Fruit fly (Drosophila melanogaster) whole organism, pupa: ENCODE results near the gene CG42296.

Experiments
- CG10348 ChIP-seq: fragments of 200-800 bp; sonication (Bioruptor generic); IDR thresholded peaks from 2 replicates; pipeline ENCODE4 v1.3.6; 2022; ENCODE audit warnings: missing biosample characterization, missing genetic modification characterization
- CG12605 ChIP-seq: fragments of 200-800 bp; sonication (Bioruptor generic); IDR thresholded peaks from 2 replicates; pipeline ENCODE4 v1.3.6; 2022; ENCODE audit warnings: missing biosample characterization, missing genetic modification characterization
- CG32121 ChIP-seq: fragments of 200-800 bp; sonication (Bioruptor generic); IDR thresholded peaks from 2 replicates; pipeline ENCODE4 v1.3.6; 2022; ENCODE audit warnings: missing biosample characterization, missing genetic modification characterization
- CG9948 ChIP-seq: fragments of 200-800 bp; sonication (Bioruptor generic); optimal IDR thresholded peaks from 2 replicates; lab custom pipeline; 2018; ENCODE audit warnings: missing biosample characterization, mild to moderate bottlenecking, missing genetic modification characterization, moderate library complexity
- Ets98B ChIP-seq: fragments of 200-800 bp; sonication (Bioruptor generic); IDR thresholded peaks from 2 replicates; pipeline ENCODE4 v1.3.6; 2022; ENCODE audit warnings: missing biosample characterization, missing genetic modification characterization
- Pif1A ChIP-seq: fragments of 200-800 bp; sonication (Bioruptor generic); optimal IDR thresholded peaks from 3 replicates; lab custom pipeline; 2016; ENCODE audit warnings: missing biosample characterization, missing genetic modification characterization
- rn ChIP-seq: fragments of 200-800 bp; sonication (Bioruptor generic); IDR thresholded peaks from 2 replicates; pipeline ENCODE4 v1.3.6; 2022; ENCODE audit warnings: missing biosample characterization, missing genetic modification characterization

dm6 chr2L:2031522-2031921, 4.3 kb downstream of the CG42296 start:
- TF ChIP-seq Pif1A (GFP tag; lab: Kevin White, UChicago): no peak
- TF ChIP-seq CG9948: no peak
- TF ChIP-seq CG10348: no peak
- TF ChIP-seq CG32121: no peak
- no peak for TF ChIP-seq rn (GFP tag; lab: Robert Waterston, UW)
- no peak for TF ChIP-seq Ets98B
- no peak for TF ChIP-seq CG12605 (GFP tag; lab: Robert Waterston, UW)
